Worm (Caenorhabditis elegans) whole organism, late embryonic: ENCODE data around the gene pqn-63.

Experiments used
- ama-1 ChIP-seq: fragments of 150-350 bp; optimal IDR thresholded peaks from 2 replicates; lab custom pipeline; 2014
- eyg-1 ChIP-seq: sonication (generic microtip); optimal IDR thresholded peaks from 2 replicates; lab custom pipeline; 2016; ENCODE audit warnings: missing genotype, missing genetic modification characterization, missing compliant biosample characterization
- hlh-13 ChIP-seq: fragments of 200-800 bp; sonication (Bioruptor generic); optimal IDR thresholded peaks from 2 replicates; lab custom pipeline; 2018; ENCODE audit warnings: mild to moderate bottlenecking, missing genetic modification characterization, missing compliant biosample characterization
- pax-1 ChIP-seq: fragments of 150-350 bp; optimal IDR thresholded peaks from 2 replicates; lab custom pipeline; 2014; ENCODE audit warnings: missing biosample characterization, missing genetic modification characterization
- tbx-2 ChIP-seq: sonication (generic microtip); optimal IDR thresholded peaks from 2 replicates; lab custom pipeline; 2016; ENCODE audit warnings: missing genetic modification characterization, missing compliant biosample characterization
- unc-86 ChIP-seq: sonication (generic microtip); optimal IDR thresholded peaks from 2 replicates; lab custom pipeline; 2016; ENCODE audit warnings: missing genetic modification characterization, missing compliant biosample characterization

DNA sequence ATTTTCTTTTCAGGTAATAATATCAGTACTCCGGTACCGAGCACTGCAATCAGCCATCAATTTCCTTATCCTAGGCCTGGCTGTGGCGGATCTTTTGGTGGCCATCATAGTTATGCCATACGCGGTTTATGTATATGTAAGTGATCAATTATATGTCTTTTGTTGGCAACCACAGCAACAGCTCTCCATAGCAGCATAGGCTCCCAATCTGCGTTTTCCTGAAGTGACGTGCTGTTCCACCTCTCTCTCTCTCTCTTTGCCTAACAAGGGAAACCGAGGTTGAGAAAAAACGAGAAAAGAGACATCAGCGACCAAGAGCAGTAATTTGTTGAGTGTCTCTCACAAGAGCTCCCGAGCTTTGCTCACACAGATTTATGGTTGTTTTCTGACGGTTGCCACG, 6.6 kb upstream of the pqn-63 start:
- TF ChIP-seq eyg-1 (no peak), ama-1 (lab: Kevin White, UChicago) (no peak), hlh-13 (GFP tag; lab: Kevin White, UChicago) (no peak), unc-86 (tag; lab: Kevin White, UChicago) (no peak), tbx-2 (tag; lab: Kevin White, UChicago) (no peak), pax-1 (tag; lab: Kevin White, UChicago) (no peak)
